Worm (Caenorhabditis elegans) whole organism, late embryonic: Measurements from ENCODE around the gene ttbk-2.1.

Source experiments
- C08G9.2 ChIP-seq: sonication (generic microtip); optimal IDR thresholded peaks from 2 replicates; lab custom pipeline; 2016; ENCODE audit warnings: mild to moderate bottlenecking, missing genetic modification characterization, moderate library complexity, missing compliant biosample characterization
- ceh-14 ChIP-seq: sonication (generic microtip); optimal IDR thresholded peaks from 2 replicates; lab custom pipeline; 2016; ENCODE audit warnings: missing genotype, missing genetic modification characterization, missing compliant biosample characterization
- ceh-30 ChIP-seq: fragments of 150-350 bp; optimal IDR thresholded peaks from 2 replicates; lab custom pipeline; 2014; ENCODE audit warnings: missing biosample characterization, missing genetic modification characterization
- ceh-34 ChIP-seq: sonication (generic microtip); optimal IDR thresholded peaks from 2 replicates; lab custom pipeline; 2016; ENCODE audit warnings: mild to moderate bottlenecking, missing genetic modification characterization, missing compliant biosample characterization
- dve-1 ChIP-seq: sonication (generic microtip); optimal IDR thresholded peaks from 2 replicates; lab custom pipeline; 2017; ENCODE audit warnings: antibody characterized with exemption, mild to moderate bottlenecking, missing genetic modification characterization, missing compliant biosample characterization
- fkh-10 ChIP-seq: fragments of 150-350 bp; optimal IDR thresholded peaks from 2 replicates; lab custom pipeline; 2014; ENCODE audit warnings: missing biosample characterization, missing genetic modification reagents, missing genetic modification characterization
- nhr-11 ChIP-seq: fragments of 150-350 bp; optimal IDR thresholded peaks from 2 replicates; lab custom pipeline; 2014; ENCODE audit warnings: missing biosample characterization, missing genetic modification characterization
- pha-4 ChIP-seq: fragments of 150-350 bp; optimal IDR thresholded peaks from 2 replicates; lab custom pipeline; 2018; ENCODE audit warnings: missing biosample characterization, missing genetic modification reagents, missing genetic modification characterization
- pqm-1 ChIP-seq: sonication (generic microtip); optimal IDR thresholded peaks from 2 replicates; lab custom pipeline; 2016; ENCODE audit warnings: missing genetic modification characterization, missing compliant biosample characterization
- zip-5 ChIP-seq: sonication (generic microtip); optimal IDR thresholded peaks from 2 replicates; lab custom pipeline; 2016; ENCODE audit warnings: missing genetic modification characterization, missing compliant biosample characterization

- no peak for TF ChIP-seq zip-5
- no peak for TF ChIP-seq nhr-11 (tag; lab: Kevin White, UChicago)
- no peak for TF ChIP-seq ceh-14
- TF ChIP-seq pha-4 (tag; lab: Kevin White, UChicago): no peak
- TF ChIP-seq ceh-34 (tag; lab: Kevin White, UChicago): no peak
- no peak for TF ChIP-seq ceh-30 (tag; lab: Kevin White, UChicago)
- TF ChIP-seq pqm-1 (tag; lab: Kevin White, UChicago): no peak
- no peak for TF ChIP-seq fkh-10
- no peak for TF ChIP-seq C08G9.2 (tag; lab: Kevin White, UChicago)
- no peak for TF ChIP-seq dve-1 (tag; lab: Kevin White, UChicago)
These were observed 32.7 kb downstream of the ttbk-2.1 start for ce11 chrIV:5291207-5291606.
